Worm (Caenorhabditis elegans) whole organism, L3 larva: ENCODE data around the gene cdk-4.

Experiments used
- ZK546.5 ChIP-seq: sonication (generic microtip); optimal IDR thresholded peaks from 2 replicates; lab custom pipeline; 2017; ENCODE audit warnings: missing biosample characterization, missing genetic modification characterization
- aly-2 ChIP-seq: fragments of 150-350 bp; optimal IDR thresholded peaks from 2 replicates; lab custom pipeline; 2014; ENCODE audit warnings: missing biosample characterization, missing genetic modification characterization
- ama-1 ChIP-seq: fragments of 150-350 bp; optimal IDR thresholded peaks from 2 replicates; lab custom pipeline; 2018
- ceh-9 ChIP-seq: sonication (generic microtip); optimal IDR thresholded peaks from 2 replicates; lab custom pipeline; 2018; ENCODE audit warnings: missing biosample characterization, missing genetic modification characterization
- fkh-10 ChIP-seq: sonication (generic microtip); optimal IDR thresholded peaks from 2 replicates; lab custom pipeline; 2017; ENCODE audit warnings: missing biosample characterization, missing genetic modification reagents, missing genetic modification characterization
- hmg-11 ChIP-seq: sonication (generic microtip); optimal IDR thresholded peaks from 2 replicates; lab custom pipeline; 2016; ENCODE audit warnings: missing genetic modification characterization, missing compliant biosample characterization
- jun-1 ChIP-seq: fragments of 150-350 bp; optimal IDR thresholded peaks from 2 replicates; lab custom pipeline; 2014; ENCODE audit warnings: missing biosample characterization, missing genetic modification reagents, missing genetic modification characterization
- lin-39 ChIP-seq: fragments of 150-350 bp; optimal IDR thresholded peaks from 2 replicates; lab custom pipeline; 2018; ENCODE audit warnings: missing biosample characterization, missing genetic modification reagents, missing genetic modification characterization
- mdl-1 ChIP-seq: fragments of 150-350 bp; optimal IDR thresholded peaks from 2 replicates; lab custom pipeline; 2014; ENCODE audit warnings: missing biosample characterization, missing genetic modification characterization
- nfya-1 ChIP-seq: sonication (generic microtip); optimal IDR thresholded peaks from 2 replicates; lab custom pipeline; 2017; ENCODE audit warnings: missing genetic modification characterization, mild to moderate bottlenecking, missing compliant biosample characterization, antibody characterized with exemption, moderate library complexity; ENCODE audit not compliant: insufficient read depth
- nhr-12 ChIP-seq: fragments of 150-350 bp; optimal IDR thresholded peaks from 2 replicates; lab custom pipeline; 2014; ENCODE audit warnings: missing biosample characterization, missing genetic modification characterization
- nhr-23 ChIP-seq: fragments of 150-350 bp; optimal IDR thresholded peaks from 2 replicates; lab custom pipeline; 2014; ENCODE audit warnings: missing biosample characterization, missing genetic modification reagents, missing genetic modification characterization
- nhr-237 ChIP-seq: fragments of 150-350 bp; optimal IDR thresholded peaks from 2 replicates; lab custom pipeline; 2014; ENCODE audit warnings: missing biosample characterization, missing genetic modification characterization
- nhr-25 ChIP-seq: sonication (generic microtip); optimal IDR thresholded peaks from 2 replicates; lab custom pipeline; 2017; ENCODE audit warnings: missing biosample characterization, missing genetic modification characterization
- nhr-28 ChIP-seq: fragments of 150-350 bp; optimal IDR thresholded peaks from 2 replicates; lab custom pipeline; 2014; ENCODE audit warnings: missing biosample characterization, missing genetic modification characterization
- nhr-43 ChIP-seq: sonication (generic microtip); optimal IDR thresholded peaks from 2 replicates; lab custom pipeline; 2016; ENCODE audit warnings: mild to moderate bottlenecking, missing genetic modification characterization, missing compliant biosample characterization; ENCODE audit not compliant: poor library complexity, severe bottlenecking
- nhr-76 ChIP-seq: fragments of 150-350 bp; sonication (generic microtip); optimal IDR thresholded peaks from 5 replicates; lab custom pipeline; 2014; ENCODE audit warnings: missing biosample characterization, missing genetic modification characterization
- pqm-1 ChIP-seq: fragments of 150-350 bp; optimal IDR thresholded peaks from 2 replicates; lab custom pipeline; 2017; ENCODE audit warnings: missing biosample characterization, missing genetic modification characterization, inconsistent platforms
- sea-2 ChIP-seq: fragments of 150-350 bp; sonication (generic microtip); optimal IDR thresholded peaks from 4 replicates; lab custom pipeline; 2014; ENCODE audit warnings: missing biosample characterization, missing genetic modification reagents, missing genetic modification characterization
- skn-1 ChIP-seq: fragments of 150-350 bp; optimal IDR thresholded peaks from 2 replicates; lab custom pipeline; 2014; ENCODE audit warnings: missing biosample characterization, missing genetic modification characterization
- snpc-4 ChIP-seq: fragments of 150-350 bp; optimal IDR thresholded peaks from 2 replicates; lab custom pipeline; 2014; ENCODE audit warnings: missing biosample characterization, missing genetic modification characterization
- tbx-2 ChIP-seq: sonication (generic microtip); optimal IDR thresholded peaks from 2 replicates; lab custom pipeline; 2016; ENCODE audit warnings: mild to moderate bottlenecking, missing genetic modification characterization, missing compliant biosample characterization
- unc-39 ChIP-seq: sonication (generic microtip); optimal IDR thresholded peaks from 4 replicates; lab custom pipeline; 2017; ENCODE audit warnings: missing biosample characterization, missing genetic modification characterization
- zag-1 ChIP-seq: fragments of 150-350 bp; optimal IDR thresholded peaks from 2 replicates; lab custom pipeline; 2014; ENCODE audit warnings: missing biosample characterization, missing genetic modification characterization
- ztf-4 ChIP-seq: fragments of 150-350 bp; optimal IDR thresholded peaks from 2 replicates; lab custom pipeline; 2014; ENCODE audit warnings: missing biosample characterization, missing genetic modification characterization

Gene cdk-4

ce11 chrX:13507233-13507632 is 11.5 kb downstream of the cdk-4 start, which contains the start of gene H06A10.1:
Gene H06A10.1 (plus strand): TSS chrX:13507533.
- TF ChIP-seq ZK546.5 (tag; lab: Kevin White, UChicago) (no peak), nhr-12 (tag; lab: Kevin White, UChicago) (no peak)

DNA sequence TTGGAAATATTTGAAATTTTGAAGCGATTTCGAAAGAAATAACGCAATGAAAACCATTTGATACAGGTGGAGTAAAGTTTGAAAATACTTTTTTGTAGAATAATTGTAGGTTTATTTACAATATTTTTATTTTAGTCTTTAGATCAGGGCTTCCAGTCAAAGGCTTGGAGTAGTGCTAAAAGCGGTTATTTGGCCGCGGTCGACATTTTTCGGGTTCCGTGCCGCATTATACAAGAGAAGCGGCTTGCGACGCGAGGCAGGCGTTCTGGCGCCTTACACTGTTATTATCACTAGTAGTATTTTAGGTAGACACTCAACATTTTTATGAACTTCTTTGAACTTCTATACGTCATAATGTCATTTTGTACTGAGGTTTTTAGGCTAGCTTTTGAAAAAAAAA is 12.2 kb downstream of the cdk-4 start:
- no peak for TF ChIP-seq nhr-25 (tag; lab: Kevin White, UChicago)
- no peak for TF ChIP-seq jun-1
- no peak for TF ChIP-seq aly-2 (tag; lab: Kevin White, UChicago)
- TF ChIP-seq ceh-9 (tag; lab: Kevin White, UChicago), result no peak
- no peak for TF ChIP-seq tbx-2 (tag; lab: Kevin White, UChicago)
- no peak for TF ChIP-seq fkh-10 (GFP tag; lab: Kevin White, UChicago)
- no peak for TF ChIP-seq nhr-12 (tag; lab: Kevin White, UChicago)
- no peak for TF ChIP-seq nhr-23 (tag; lab: Kevin White, UChicago)
- no peak for TF ChIP-seq skn-1 (tag; lab: Kevin White, UChicago)
- no peak for TF ChIP-seq zag-1 (tag; lab: Kevin White, UChicago)
- no peak for TF ChIP-seq ztf-4 (tag; lab: Kevin White, UChicago)
- no peak for TF ChIP-seq nhr-28 (tag; lab: Kevin White, UChicago)
- no peak for TF ChIP-seq nhr-237
- no peak for TF ChIP-seq ama-1 (lab: Kevin White, UChicago)
- TF ChIP-seq nfya-1 (tag; lab: Kevin White, UChicago), result no peak
- TF ChIP-seq mdl-1 (tag; lab: Kevin White, UChicago), result no peak
- no peak for TF ChIP-seq nhr-43 (tag; lab: Kevin White, UChicago)
- TF ChIP-seq sea-2 (GFP tag; lab: Kevin White, UChicago), result no peak

DNA sequence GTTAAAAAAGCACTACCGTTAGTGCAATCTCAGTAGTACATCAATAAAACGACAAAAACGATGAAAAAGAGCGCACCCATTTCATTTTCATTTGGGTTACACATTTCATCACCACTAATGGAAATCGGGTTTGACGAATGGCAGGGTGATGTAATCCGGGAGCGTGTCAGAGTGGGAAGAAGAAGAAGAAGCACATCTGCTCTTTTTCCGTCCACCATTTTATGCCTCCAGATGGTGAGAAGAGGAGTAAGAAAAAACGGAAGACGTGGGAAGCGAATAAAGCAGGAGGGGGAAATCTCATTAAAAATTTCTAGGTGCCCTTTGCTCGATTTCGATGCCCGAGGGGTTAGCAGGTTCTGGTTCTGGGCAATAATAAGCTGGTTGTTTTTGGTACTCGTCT is 12.7 kb downstream of the cdk-4 start:
- TF ChIP-seq ztf-4 (tag; lab: Kevin White, UChicago), result no peak
- TF ChIP-seq sea-2 (GFP tag; lab: Kevin White, UChicago), result no peak
- peak; percentile 16 for TF ChIP-seq lin-39 (tag; lab: Kevin White, UChicago)
- TF ChIP-seq nhr-28 (tag; lab: Kevin White, UChicago), result no peak
- TF ChIP-seq mdl-1 (tag; lab: Kevin White, UChicago), result no peak

ce11 chrX:13505201-13505600 is 13.5 kb downstream of the cdk-4 start:
- TF ChIP-seq zag-1 (tag; lab: Kevin White, UChicago), result no peak
- no peak for TF ChIP-seq hmg-11 (tag; lab: Kevin White, UChicago)
- TF ChIP-seq fkh-10 (GFP tag; lab: Kevin White, UChicago), result peak; percentile 46

- TF ChIP-seq nfya-1 (tag; lab: Kevin White, UChicago) (peak; percentile 14), skn-1 (tag; lab: Kevin White, UChicago) (no peak)
Observed at ce11 chrX:13503839-13504238, 14.9 kb downstream of the cdk-4 start.

ce11 chrX:13502282-13502681 is 16.4 kb downstream of the cdk-4 start:
- TF ChIP-seq fkh-10 (GFP tag; lab: Kevin White, UChicago) (peak; percentile 53), snpc-4 (tag; lab: Kevin White, UChicago) (peak; percentile 37), hmg-11 (tag; lab: Kevin White, UChicago) (peak; percentile 69), unc-39 (no peak), lin-39 (tag; lab: Kevin White, UChicago) (peak; percentile 54), sea-2 (GFP tag; lab: Kevin White, UChicago) (no peak), nfya-1 (tag; lab: Kevin White, UChicago) (peak; percentile 73)

DNA sequence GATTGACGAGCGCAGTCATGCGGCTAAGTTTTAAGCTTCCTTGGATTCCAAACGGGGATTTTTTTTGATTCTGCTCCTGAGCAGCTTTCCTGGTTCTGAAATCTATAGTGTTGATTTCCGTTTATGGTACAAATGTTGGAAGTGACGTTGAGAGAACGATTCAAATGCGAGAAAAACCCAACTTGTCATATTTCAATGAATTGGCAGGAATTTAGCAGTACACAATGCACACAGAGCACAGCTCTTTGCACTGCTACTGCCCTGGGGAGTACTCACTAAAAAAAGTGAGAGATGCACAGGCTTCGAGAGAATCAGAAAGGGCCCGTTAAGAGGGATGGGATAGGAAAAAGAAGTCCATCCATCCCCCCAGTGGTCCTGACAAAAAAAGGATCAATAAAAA is 18.1 kb downstream of the cdk-4 start, which contains the start of gene sad-1:
Gene sad-1 (minus strand): TSS at position 101 of the 400 bp plus-strand sequence.
- no peak for TF ChIP-seq pqm-1 (tag; lab: Kevin White, UChicago)
- TF ChIP-seq nhr-25 (tag; lab: Kevin White, UChicago), result no peak
- TF ChIP-seq nfya-1 (tag; lab: Kevin White, UChicago), result peak; percentile 5
- no peak for TF ChIP-seq nhr-76 (tag; lab: Kevin White, UChicago)

DNA sequence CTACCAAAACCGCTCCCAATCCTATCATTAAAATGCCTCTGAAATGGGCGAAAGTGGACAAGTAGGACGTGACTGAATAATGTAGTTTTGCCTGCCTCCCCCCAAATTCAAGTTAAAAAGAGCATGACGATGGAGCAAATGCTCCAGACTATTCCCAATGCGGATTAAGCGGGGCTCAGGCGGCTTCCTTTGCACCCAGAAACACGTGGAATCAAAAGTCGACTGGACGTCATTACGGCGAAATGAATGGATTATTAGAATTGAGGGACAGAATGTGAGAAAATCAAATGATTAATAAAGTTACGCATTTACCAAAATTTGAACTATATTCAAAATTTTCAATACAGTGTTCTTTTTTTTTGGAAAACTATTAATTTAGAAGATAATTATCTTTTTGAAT is 18.8 kb downstream of the cdk-4 start:
- no peak for TF ChIP-seq ama-1 (lab: Kevin White, UChicago)
- TF ChIP-seq snpc-4 (tag; lab: Kevin White, UChicago), result no peak
